Worm (Caenorhabditis elegans): ENCODE results near the gene dos-1.
A peak's percentile ranks its signal among the peaks of the same experiment; 100 is the strongest.

Gene dos-1

ce11 chrIII:9105653-9106052 is 1.9 kb downstream of the dos-1 start:
- TF ChIP-seq blmp-1 (tag; optimal IDR thresholded peaks at IDR 0.05) (peak; percentile 51), ztf-4 (tag; optimal IDR thresholded peaks at IDR 0.05) (no peak), nhr-85 (tag) (peak; percentile 55), C34B4.2 (tag; optimal IDR thresholded peaks at IDR 0.05) (no peak), mab-9 (GFP tag; IDR thresholded peaks at IDR 0.05) (no peak), elt-3 (tag; optimal IDR thresholded peaks at IDR 0.05) (peak in 1 of 6 experiments; percentile 61), ceh-90 (tag; optimal IDR thresholded peaks at IDR 0.05) (no peak), pag-3 (tag; optimal IDR thresholded peaks at IDR 0.05; ENCODE audit: borderline replicate concordance, insufficient read depth) (no peak), pqm-1 (tag; optimal IDR thresholded peaks at IDR 0.05) (no peak), dsc-1 (tag; optimal IDR thresholded peaks at IDR 0.05) (no peak), lin-14 (GFP tag; optimal IDR thresholded peaks at IDR 0.05) (peak; percentile 6), ztf-11 (tag; optimal IDR thresholded peaks at IDR 0.05) (no peak), ama-1 (optimal IDR thresholded peaks at IDR 0.05) (no peak)

ce11 chrIII:9109172-9109571 is 5.4 kb downstream of the dos-1 start, which contains the start of gene cya-1:
TSS of gene cya-1 (minus strand) at chrIII:9109272.
- TF ChIP-seq nhr-71 (tag; optimal IDR thresholded peaks at IDR 0.05) (no peak), fkh-8 (tag; optimal IDR thresholded peaks at IDR 0.05) (no peak), nhr-77 (tag; optimal IDR thresholded peaks at IDR 0.05) (no peak), nhr-28 (tag; optimal IDR thresholded peaks at IDR 0.05) (no peak), mep-1 (tag; optimal IDR thresholded peaks at IDR 0.05) (no peak), unc-130 (tag; optimal IDR thresholded peaks at IDR 0.05) (no peak), egl-13 (tag; optimal IDR thresholded peaks at IDR 0.05) (no peak), zip-4 (GFP tag; optimal IDR thresholded peaks at IDR 0.05) (no peak), tlp-1 (tag; optimal IDR thresholded peaks at IDR 0.05) (no peak), nhr-47 (tag; optimal IDR thresholded peaks at IDR 0.05) (no peak)

ce11 chrIII:9109726-9110125 is 6.0 kb downstream of the dos-1 start:
- TF ChIP-seq rnt-1 (tag; optimal IDR thresholded peaks at IDR 0.05), result no peak
- TF ChIP-seq hpl-2 (GFP tag; optimal IDR thresholded peaks at IDR 0.05), result no peak
- no peak for TF ChIP-seq efl-1 (optimal IDR thresholded peaks at IDR 0.05)
- peak in 1 of 2 experiments; percentile 83 for TF ChIP-seq efl-1 (GFP tag; optimal IDR thresholded peaks at IDR 0.05 in 1 of 2)
- no peak for TF ChIP-seq unc-86 (tag; optimal IDR thresholded peaks at IDR 0.05)
- no peak for TF ChIP-seq alr-1 (tag; optimal IDR thresholded peaks at IDR 0.05; ENCODE audit: borderline replicate concordance)
- TF ChIP-seq pag-3 (tag; optimal IDR thresholded peaks at IDR 0.05; ENCODE audit: borderline replicate concordance, insufficient read depth), result no peak

ce11 chrIII:9110270-9110669 is 6.5 kb downstream of the dos-1 start:
- TF ChIP-seq nhr-90 (tag; optimal IDR thresholded peaks at IDR 0.05; ENCODE audit: poor library complexity) (no peak), vab-15 (tag; optimal IDR thresholded peaks at IDR 0.05) (no peak), lin-14 (GFP tag; optimal IDR thresholded peaks at IDR 0.05) (peak; percentile 22), nhr-85 (tag) (peak; percentile 53), mef-2 (tag; optimal IDR thresholded peaks at IDR 0.05) (no peak), nhr-77 (tag; optimal IDR thresholded peaks at IDR 0.05) (no peak), mdl-1 (tag; optimal IDR thresholded peaks at IDR 0.05) (no peak), zag-1 (tag; optimal IDR thresholded peaks at IDR 0.05) (no peak), F16B12.6 (tag; optimal IDR thresholded peaks at IDR 0.05) (no peak), isw-1 (GFP tag; IDR thresholded peaks at IDR 0.05) (no peak), mep-1 (tag; optimal IDR thresholded peaks at IDR 0.05) (no peak), nhr-28 (tag; optimal IDR thresholded peaks at IDR 0.05) (no peak), elt-2 (tag; optimal IDR thresholded peaks at IDR 0.05) (peak; percentile 28), fos-1 (tag; optimal IDR thresholded peaks at IDR 0.05) (no peak), egl-13 (tag; optimal IDR thresholded peaks at IDR 0.05) (no peak), blmp-1 (tag; optimal IDR thresholded peaks at IDR 0.05) (peak; percentile 46), C34B4.2 (tag; optimal IDR thresholded peaks at IDR 0.05) (no peak), sox-4 (tag; optimal IDR thresholded peaks at IDR 0.05) (no peak)
